Worm (Caenorhabditis elegans) whole organism, midembryonic: Measurements from ENCODE around the gene C03H5.5.

ENCODE experiments used
- flt-1 ChIP-seq: fragments of 200-800 bp; sonication (Bioruptor generic); IDR thresholded peaks from 2 replicates; pipeline ENCODE4 v1.3.6; 2022; ENCODE audit warnings: missing genetic modification characterization, missing compliant biosample characterization
- klf-2 ChIP-seq: fragments of 200-800 bp; sonication (Bioruptor generic); conservative IDR thresholded peaks from 2 replicates; pipeline ENCODE4 v1.3.6; 2022; ENCODE audit warnings: missing genetic modification reagents, missing genetic modification characterization, missing compliant biosample characterization
- ref-1 ChIP-seq: fragments of 200-800 bp; sonication (Bioruptor generic); conservative IDR thresholded peaks from 2 replicates; pipeline ENCODE4 v1.3.6; 2022; ENCODE audit warnings: missing genetic modification reagents, missing genetic modification characterization, missing compliant biosample characterization
- tab-1 ChIP-seq: fragments of 200-800 bp; sonication (Bioruptor generic); IDR thresholded peaks from 2 replicates; pipeline ENCODE4 v1.3.6; 2022; ENCODE audit warnings: missing genetic modification characterization, missing compliant biosample characterization
- ztf-23 ChIP-seq: fragments of 200-800 bp; sonication (Bioruptor generic); IDR thresholded peaks from 2 replicates; pipeline ENCODE4 v1.3.6; 2022; ENCODE audit warnings: missing genetic modification reagents, missing genetic modification characterization, missing compliant biosample characterization
- ztf-29 ChIP-seq: fragments of 200-800 bp; sonication (Bioruptor generic); IDR thresholded peaks from 2 replicates; pipeline ENCODE4 v1.3.6; 2022; ENCODE audit warnings: missing genetic modification reagents, missing genetic modification characterization, missing compliant biosample characterization

DNA sequence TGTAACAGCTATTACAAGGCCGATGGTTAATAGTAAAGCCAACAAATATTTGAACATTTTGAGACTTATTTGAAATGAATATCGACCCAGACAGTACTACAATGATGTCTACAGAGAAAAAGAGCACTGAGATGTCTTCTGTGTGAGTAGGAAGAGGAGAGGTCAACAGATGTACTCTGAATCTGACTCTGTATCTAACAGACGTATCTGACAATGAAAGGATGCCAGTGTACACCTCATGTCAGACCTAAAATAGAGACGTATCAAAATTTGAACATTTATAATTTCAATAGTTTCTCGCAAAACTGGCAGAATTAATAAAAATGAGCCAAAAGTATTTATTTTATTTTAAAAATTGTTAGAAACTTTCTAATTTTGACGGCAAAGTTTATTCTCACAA lies 37.9 kb upstream of the C03H5.5 start, which contains the start of gene C24H12.8:
- TF ChIP-seq flt-1 (GFP tag; lab: Robert Waterston, UW) (no peak), ztf-29 (no peak), tab-1 (GFP tag; lab: Robert Waterston, UW) (no peak), ref-1 (GFP tag; lab: Robert Waterston, UW) (no peak), ztf-23 (GFP tag; lab: Robert Waterston, UW) (no peak), klf-2 (GFP tag; lab: Robert Waterston, UW) (no peak)
